Fruit fly (Drosophila melanogaster): ENCODE data around the gene CG7841.

DNA sequence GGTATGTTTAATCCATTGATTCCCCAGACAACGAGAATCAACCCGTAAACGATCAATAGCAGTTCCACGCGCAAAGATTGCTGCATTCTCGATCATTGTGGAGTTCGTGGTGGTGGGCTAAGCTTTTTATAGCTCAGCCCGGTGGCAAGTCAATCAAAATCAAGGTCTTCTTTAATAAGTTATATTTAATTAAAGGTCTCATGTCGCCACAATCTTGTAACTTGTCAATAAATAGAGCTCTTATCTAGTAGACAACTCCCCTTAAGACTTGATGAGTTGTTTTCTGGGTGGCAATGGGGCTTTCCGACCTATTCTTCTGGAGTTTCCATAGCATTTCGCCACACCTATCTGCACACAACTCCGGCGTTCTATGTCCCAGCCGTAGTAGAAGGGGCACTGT lies 20.0 kb upstream of the CG7841 start, which contains the start of gene CG42728:
- no peak for TF ChIP-seq CG8478 (optimal IDR thresholded peaks at IDR 0.05)
- no peak for TF ChIP-seq CTCF (optimal IDR thresholded peaks at IDR 0.05)

Data from S2 (cell line).